Worm (Caenorhabditis elegans) whole organism, midembryonic: Measurements from ENCODE around the gene dsl-5.

Experiments
- T22C8.4 ChIP-seq: fragments of 200-800 bp; sonication (Bioruptor generic); IDR thresholded peaks from 2 replicates; pipeline ENCODE4 v1.3.6; 2022; ENCODE audit warnings: missing genetic modification characterization, missing compliant biosample characterization
- cog-1 ChIP-seq: sonication (generic microtip); optimal IDR thresholded peaks from 2 replicates; lab custom pipeline; 2016; ENCODE audit warnings: missing genetic modification characterization, missing compliant biosample characterization
- flt-1 ChIP-seq: fragments of 200-800 bp; sonication (Bioruptor generic); IDR thresholded peaks from 2 replicates; pipeline ENCODE4 v1.3.6; 2022; ENCODE audit warnings: missing genetic modification characterization, missing compliant biosample characterization
- klf-2 ChIP-seq: fragments of 200-800 bp; sonication (Bioruptor generic); conservative IDR thresholded peaks from 2 replicates; pipeline ENCODE4 v1.3.6; 2022; ENCODE audit warnings: missing genetic modification reagents, missing genetic modification characterization, missing compliant biosample characterization
- med-1 ChIP-seq: sonication (generic microtip); optimal IDR thresholded peaks from 2 replicates; lab custom pipeline; 2017; ENCODE audit warnings: missing genetic modification characterization, mild to moderate bottlenecking, missing compliant biosample characterization, antibody characterized with exemption, missing genetic modification reagents; ENCODE audit not compliant: insufficient read depth
- ref-1 ChIP-seq: fragments of 200-800 bp; sonication (Bioruptor generic); conservative IDR thresholded peaks from 2 replicates; pipeline ENCODE4 v1.3.6; 2022; ENCODE audit warnings: missing genetic modification reagents, missing genetic modification characterization, missing compliant biosample characterization
- tab-1 ChIP-seq: fragments of 200-800 bp; sonication (Bioruptor generic); IDR thresholded peaks from 2 replicates; pipeline ENCODE4 v1.3.6; 2022; ENCODE audit warnings: missing genetic modification characterization, missing compliant biosample characterization
- ztf-23 ChIP-seq: fragments of 200-800 bp; sonication (Bioruptor generic); IDR thresholded peaks from 2 replicates; pipeline ENCODE4 v1.3.6; 2022; ENCODE audit warnings: missing genetic modification reagents, missing genetic modification characterization, missing compliant biosample characterization
- ztf-29 ChIP-seq: fragments of 200-800 bp; sonication (Bioruptor generic); IDR thresholded peaks from 2 replicates; pipeline ENCODE4 v1.3.6; 2022; ENCODE audit warnings: missing genetic modification reagents, missing genetic modification characterization, missing compliant biosample characterization

dsl-5 gene

DNA sequence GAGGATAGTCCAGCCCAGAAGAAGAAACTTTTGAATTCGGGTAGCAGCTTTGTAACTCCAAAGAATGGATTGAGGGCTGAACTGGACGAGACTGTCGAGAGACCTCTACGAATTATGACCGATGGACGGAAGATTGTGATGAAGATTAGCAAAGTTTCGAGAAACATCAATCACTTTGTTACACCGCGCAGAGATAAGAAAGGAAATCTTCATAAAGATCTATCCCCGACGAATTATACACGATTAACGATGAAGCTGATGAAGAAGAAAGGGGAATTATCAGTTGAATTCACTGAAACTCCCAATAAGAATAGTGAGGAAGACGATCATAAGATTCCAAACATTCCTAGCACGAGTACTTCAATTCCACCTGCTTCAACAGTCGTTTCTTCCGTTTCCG, 21.1 kb downstream of the dsl-5 start:
- no peak for TF ChIP-seq T22C8.4 (GFP tag; lab: Robert Waterston, UW)
- no peak for TF ChIP-seq cog-1 (tag; lab: Kevin White, UChicago)
- no peak for TF ChIP-seq ztf-23
- TF ChIP-seq med-1 (GFP tag; lab: Kevin White, UChicago) = no peak
- no peak for TF ChIP-seq ref-1 (GFP tag; lab: Robert Waterston, UW)
- TF ChIP-seq flt-1 (GFP tag; lab: Robert Waterston, UW) = no peak
- TF ChIP-seq ztf-29 = no peak
- TF ChIP-seq klf-2 (GFP tag; lab: Robert Waterston, UW) = no peak
- no peak for TF ChIP-seq tab-1 (GFP tag; lab: Robert Waterston, UW)

DNA sequence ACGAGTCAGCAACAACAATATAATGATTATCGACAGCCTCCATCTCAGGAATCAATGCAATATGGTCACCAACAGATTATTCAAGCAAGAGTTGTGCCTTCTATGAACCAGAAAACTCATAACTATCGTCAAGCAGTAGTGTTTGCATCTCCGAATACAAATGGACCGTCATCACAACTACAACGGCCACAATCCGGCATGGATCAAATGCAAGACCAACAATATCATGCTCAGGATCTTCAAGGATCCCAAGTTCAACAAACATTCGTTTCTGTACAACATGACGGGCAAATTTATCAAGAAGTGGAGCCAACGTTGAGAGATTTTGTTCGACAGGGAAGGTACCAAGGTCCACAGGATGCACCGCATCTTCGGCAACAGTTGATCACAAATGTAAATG, 23.7 kb downstream of the dsl-5 start:
- TF ChIP-seq flt-1 (GFP tag; lab: Robert Waterston, UW) (no peak), T22C8.4 (GFP tag; lab: Robert Waterston, UW) (no peak), tab-1 (GFP tag; lab: Robert Waterston, UW) (no peak), cog-1 (tag; lab: Kevin White, UChicago) (no peak), klf-2 (GFP tag; lab: Robert Waterston, UW) (no peak), ref-1 (GFP tag; lab: Robert Waterston, UW) (no peak), ztf-23 (no peak), med-1 (GFP tag; lab: Kevin White, UChicago) (no peak), ztf-29 (no peak)

DNA sequence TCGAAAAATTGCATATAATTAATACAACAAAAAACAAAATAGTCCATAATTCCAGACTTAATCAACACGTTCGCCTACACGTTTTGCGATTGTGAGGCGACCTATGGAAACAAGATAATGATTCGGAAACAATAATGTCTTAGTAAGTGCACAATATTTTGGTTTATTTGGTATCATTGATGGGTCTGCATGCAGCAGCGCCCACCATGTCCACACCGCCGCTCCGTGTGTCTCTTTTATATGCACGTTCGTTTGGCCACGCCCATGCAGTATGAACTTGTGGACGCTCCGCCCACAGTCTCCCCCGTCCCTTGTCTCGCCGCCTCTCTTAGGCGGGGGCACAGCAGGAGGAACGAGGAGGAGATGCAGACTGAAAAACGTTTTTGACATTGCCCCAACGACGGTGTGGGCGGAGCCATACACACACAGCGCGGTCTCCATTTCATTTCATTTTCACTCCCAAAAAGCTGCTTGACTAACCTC, 26.6 kb downstream of the dsl-5 start, which contains the start of gene mig-38:
Gene mig-38 (plus strand): TSS at position 54 of the 483 bp plus-strand sequence.
- TF ChIP-seq ztf-23 (no peak), klf-2 (GFP tag; lab: Robert Waterston, UW) (no peak), T22C8.4 (GFP tag; lab: Robert Waterston, UW) (no peak), ref-1 (GFP tag; lab: Robert Waterston, UW) (no peak), flt-1 (GFP tag; lab: Robert Waterston, UW) (no peak)

DNA sequence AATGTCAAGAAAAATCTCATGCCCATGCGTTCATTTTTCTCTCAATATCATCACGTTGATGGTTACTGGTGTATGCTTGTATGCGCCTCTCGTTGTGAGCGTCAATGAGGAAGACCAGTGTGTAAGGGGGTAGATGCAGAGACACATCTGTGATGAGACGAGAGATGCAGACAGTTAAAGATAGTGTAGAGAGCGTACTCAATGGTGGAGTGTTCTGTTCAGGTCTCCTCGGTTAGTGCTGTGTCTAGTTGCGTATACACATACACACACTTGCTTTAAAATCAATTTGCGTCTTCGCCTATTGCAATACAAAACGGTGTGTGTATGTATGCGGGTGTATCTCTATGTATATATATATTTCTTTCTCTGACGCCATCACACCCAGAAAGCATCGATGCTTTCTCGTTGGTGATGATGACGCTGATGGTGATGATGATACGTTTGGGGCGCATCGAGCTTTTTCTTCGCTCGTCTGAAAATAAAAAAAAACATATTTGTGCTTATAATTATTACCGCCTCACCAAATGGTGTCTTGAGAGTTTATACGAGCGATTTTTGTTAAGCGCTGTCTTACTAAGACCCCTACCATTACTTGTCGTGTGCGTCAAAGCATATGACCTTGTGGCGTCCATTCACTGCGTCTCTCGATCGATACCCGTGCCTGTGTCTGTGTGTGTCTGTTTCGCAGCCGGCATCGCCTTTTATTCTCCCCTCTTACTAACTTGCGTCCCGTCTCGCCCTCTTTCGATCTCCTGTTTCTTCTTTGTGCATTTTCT, 27.2 kb downstream of the dsl-5 start, which contains the start of gene F40F11.3:
Gene F40F11.3 (minus strand): TSS at position 589 of the 776 bp plus-strand sequence.
- TF ChIP-seq T22C8.4 (GFP tag; lab: Robert Waterston, UW) (peak; percentile 86), med-1 (GFP tag; lab: Kevin White, UChicago) (no peak), ztf-29 (no peak; the same call in 1 of the 2 replicates), tab-1 (GFP tag; lab: Robert Waterston, UW) (no peak), cog-1 (tag; lab: Kevin White, UChicago) (peak; percentile 83), ztf-23 (no peak), ref-1 (GFP tag; lab: Robert Waterston, UW) (no peak), klf-2 (GFP tag; lab: Robert Waterston, UW) (no peak), flt-1 (GFP tag; lab: Robert Waterston, UW) (peak; percentile 57)

DNA sequence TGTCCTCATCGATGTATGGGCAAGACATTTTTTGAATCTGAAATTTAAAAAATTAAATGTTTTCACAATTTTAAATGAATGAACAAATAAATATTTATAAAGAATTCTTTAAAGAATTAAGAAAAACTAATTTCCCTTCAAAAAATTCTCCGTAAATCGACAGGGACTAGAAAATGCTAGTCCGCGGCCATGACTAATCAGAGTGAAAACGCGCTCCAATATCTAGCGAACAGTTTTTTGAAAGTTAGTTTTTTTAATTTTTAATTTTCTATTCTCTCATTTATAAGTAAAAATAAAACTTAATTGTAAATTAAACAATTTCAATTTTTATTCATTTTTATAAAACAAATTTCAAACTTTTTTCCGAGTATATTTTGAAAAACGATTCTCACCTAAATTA, 28.0 kb downstream of the dsl-5 start:
- TF ChIP-seq ref-1 (GFP tag; lab: Robert Waterston, UW) (no peak), flt-1 (GFP tag; lab: Robert Waterston, UW) (peak; percentile 72; the same call in 1 of the 2 replicates), med-1 (GFP tag; lab: Kevin White, UChicago) (no peak), klf-2 (GFP tag; lab: Robert Waterston, UW) (0 out of 2 replicates have a peak, but pooled peaks have one; percentile 18), T22C8.4 (GFP tag; lab: Robert Waterston, UW) (no peak), cog-1 (tag; lab: Kevin White, UChicago) (no peak), tab-1 (GFP tag; lab: Robert Waterston, UW) (no peak), ztf-29 (no peak), ztf-23 (no peak)

DNA sequence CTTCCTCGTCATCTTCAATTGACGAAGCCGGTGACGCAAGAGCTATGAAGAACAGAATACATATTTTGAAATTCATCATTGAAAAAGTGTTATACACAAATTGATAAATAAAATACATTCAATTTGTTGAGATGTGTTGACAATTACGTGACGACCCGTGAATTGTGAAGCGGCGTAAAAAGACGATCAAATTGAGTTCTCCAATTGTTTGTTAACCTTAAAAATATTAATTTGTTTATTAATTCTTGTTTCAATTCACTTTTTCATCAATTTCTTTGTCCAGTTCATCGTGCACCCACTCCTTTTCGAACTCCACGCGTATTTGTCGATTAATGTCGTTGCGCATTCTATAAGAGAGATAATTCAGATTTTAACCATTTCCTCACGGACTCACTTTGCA, 28.6 kb downstream of the dsl-5 start, which contains the start of gene spe-36:
Gene spe-36 (minus strand): TSS at position 101 of the 400 bp plus-strand sequence.
- TF ChIP-seq ztf-23 = no peak
- TF ChIP-seq T22C8.4 (GFP tag; lab: Robert Waterston, UW) = no peak
- no peak for TF ChIP-seq flt-1 (GFP tag; lab: Robert Waterston, UW)
- no peak for TF ChIP-seq cog-1 (tag; lab: Kevin White, UChicago)
- TF ChIP-seq ztf-29 = no peak
- TF ChIP-seq med-1 (GFP tag; lab: Kevin White, UChicago) = no peak
- TF ChIP-seq klf-2 (GFP tag; lab: Robert Waterston, UW) = no peak
- TF ChIP-seq tab-1 (GFP tag; lab: Robert Waterston, UW) = no peak
- TF ChIP-seq ref-1 (GFP tag; lab: Robert Waterston, UW) = no peak

DNA sequence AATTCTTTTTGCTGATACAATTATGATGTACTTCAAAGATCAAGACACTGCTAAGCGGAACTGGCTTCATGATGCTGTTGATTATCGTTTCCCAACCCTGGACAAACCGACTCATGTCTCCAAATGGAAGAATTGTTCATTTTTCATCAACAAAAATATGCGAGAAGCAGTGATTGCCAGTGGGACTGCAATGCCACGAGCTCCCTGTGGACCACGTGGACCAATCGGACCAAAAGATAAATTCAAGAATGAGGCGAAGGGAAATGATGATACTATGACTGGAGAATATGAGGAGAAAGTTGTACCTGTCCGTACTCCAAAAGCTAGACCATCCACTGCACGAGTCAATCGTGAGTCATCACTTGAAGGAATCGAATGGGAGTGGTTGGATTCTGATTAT, 34.3 kb downstream of the dsl-5 start:
- TF ChIP-seq tab-1 (GFP tag; lab: Robert Waterston, UW) = no peak
- no peak for TF ChIP-seq klf-2 (GFP tag; lab: Robert Waterston, UW)
- no peak for TF ChIP-seq flt-1 (GFP tag; lab: Robert Waterston, UW)
- TF ChIP-seq ztf-23 = no peak
- TF ChIP-seq T22C8.4 (GFP tag; lab: Robert Waterston, UW) = no peak
- no peak for TF ChIP-seq ref-1 (GFP tag; lab: Robert Waterston, UW)
- no peak for TF ChIP-seq ztf-29
- no peak for TF ChIP-seq med-1 (GFP tag; lab: Kevin White, UChicago)
- TF ChIP-seq cog-1 (tag; lab: Kevin White, UChicago) = no peak

DNA sequence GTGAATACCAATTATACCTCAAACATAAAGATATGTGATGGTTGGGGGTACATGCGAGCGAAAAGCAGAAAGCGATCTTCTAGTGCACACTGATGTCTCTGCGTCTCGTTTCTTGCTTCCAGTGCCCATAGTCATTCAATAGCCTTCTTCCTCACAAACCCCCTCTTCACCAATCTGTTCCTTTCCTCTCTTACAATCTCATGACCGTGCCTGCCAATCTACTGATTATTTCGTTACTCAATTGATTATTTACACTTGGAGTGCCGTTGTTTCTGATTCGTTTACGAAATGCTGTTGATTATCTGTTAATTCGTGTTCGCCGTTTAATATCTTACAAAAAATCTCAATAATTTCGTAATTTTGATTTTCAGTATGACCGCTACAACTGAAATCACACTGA, 36.0 kb downstream of the dsl-5 start:
- TF ChIP-seq ref-1 (GFP tag; lab: Robert Waterston, UW) (no peak), med-1 (GFP tag; lab: Kevin White, UChicago) (no peak)

DNA sequence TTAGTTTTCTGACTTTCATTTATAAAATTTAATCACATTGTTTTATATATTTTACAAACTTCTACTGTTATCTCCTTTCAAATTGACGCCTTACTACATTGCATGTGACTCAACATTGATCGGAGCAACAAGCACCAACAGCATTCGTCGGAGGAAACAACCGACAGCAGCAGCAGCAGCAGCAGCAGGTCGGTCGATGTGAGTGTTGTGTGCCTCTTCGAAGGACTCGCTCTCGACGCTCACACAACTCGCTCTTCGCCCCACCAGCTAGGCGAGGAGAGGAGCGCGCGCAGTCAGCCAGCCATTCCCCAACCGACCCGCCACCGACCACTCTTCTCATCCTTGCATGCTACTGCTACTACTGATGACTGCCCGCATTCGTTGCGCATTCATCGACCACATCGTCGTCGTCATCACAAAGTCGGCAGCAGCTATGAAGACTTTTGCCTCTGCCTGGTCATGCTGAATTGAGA, 36.9 kb downstream of the dsl-5 start, which contains the start of gene F12F6.1:
Gene F12F6.1 (plus strand): TSS at position 51 of the 473 bp plus-strand sequence.
- TF ChIP-seq ztf-29 (no peak), tab-1 (GFP tag; lab: Robert Waterston, UW) (0 out of 2 replicates have a peak, but pooled peaks have one; percentile 35)
